Worm (Caenorhabditis elegans): Measurements from ENCODE around the gene arrd-15.

Gene arrd-15

ce11 chrIII:8887184-8887801 lies 42.5 kb upstream of the arrd-15 start, which contains the start of gene famh-136 (continued):
- TF ChIP-seq zfh-2 (GFP tag; conservative IDR thresholded peaks at IDR 0.05) (no peak), K12H6.12 (tag; optimal IDR thresholded peaks at IDR 0.05) (peak; percentile 48), ceh-79 (tag; optimal IDR thresholded peaks at IDR 0.05) (no peak), pha-4 (tag; optimal IDR thresholded peaks at IDR 0.05) (peak; percentile 34), C06A6.2 (GFP tag; conservative IDR thresholded peaks at IDR 0.05) (0 out of 2 replicates have a peak, but pooled peaks have one; percentile 20), F22D6.2 (tag; optimal IDR thresholded peaks at IDR 0.05) (peak; percentile 67), pbrm-1 (GFP tag; IDR thresholded peaks at IDR 0.05) (peak; percentile 87; the same call in 1 of the 2 replicates), F55B11.4 (tag; optimal IDR thresholded peaks at IDR 0.05; ENCODE audit: borderline replicate concordance, insufficient read depth) (no peak), lsy-27 (tag; optimal IDR thresholded peaks at IDR 0.05; ENCODE audit: borderline replicate concordance, insufficient read depth) (no peak), madf-3 (GFP tag; IDR thresholded peaks at IDR 0.05) (no peak), dpff-1 (tag; optimal IDR thresholded peaks at IDR 0.05) (no peak), repo-1 (tag; optimal IDR thresholded peaks at IDR 0.05) (peak; percentile 61), C17E4.6 (GFP tag; IDR thresholded peaks at IDR 0.05) (0 out of 2 replicates have a peak, but pooled peaks have one; percentile 26), dox-1 (GFP tag; IDR thresholded peaks at IDR 0.05) (peak; percentile 85), lin-54 (GFP tag; optimal IDR thresholded peaks at IDR 0.05) (peak; percentile 86), lir-1 (GFP tag; conservative IDR thresholded peaks at IDR 0.05) (peak; percentile 57), ztf-25 (GFP tag; IDR thresholded peaks at IDR 0.05) (no peak), ceh-40 (GFP tag; IDR thresholded peaks at IDR 0.05) (no peak), F10E7.11 (tag; optimal IDR thresholded peaks at IDR 0.05) (no peak), chd-7 (tag; optimal IDR thresholded peaks at IDR 0.05) (no peak), nfya-1 (tag; optimal IDR thresholded peaks at IDR 0.05; ENCODE audit: borderline replicate concordance, insufficient read depth) (no peak), F49E8.2 (tag; optimal IDR thresholded peaks at IDR 0.05; ENCODE audit: insufficient read depth) (no peak), F39B2.1 (GFP tag; IDR thresholded peaks at IDR 0.05) (peak; percentile 55; the same call in 1 of the 2 replicates), nhr-179 (tag; optimal IDR thresholded peaks at IDR 0.05) (no peak), sea-2 (GFP tag; IDR thresholded peaks at IDR 0.05) (no peak), mel-28 (tag; optimal IDR thresholded peaks at IDR 0.05; ENCODE audit: borderline replicate concordance) (no peak), Y79H2A.3 (GFP tag; conservative IDR thresholded peaks at IDR 0.05) (no peak), gei-17 (GFP tag; optimal IDR thresholded peaks at IDR 0.05) (peak; percentile 40), athp-1 (tag; optimal IDR thresholded peaks at IDR 0.05) (peak; percentile 12), F57C9.4 (tag; optimal IDR thresholded peaks at IDR 0.05) (no peak), D2030.7 (GFP tag; IDR thresholded peaks at IDR 0.05) (no peak), xnd-1 (tag; optimal IDR thresholded peaks at IDR 0.05) (peak; percentile 58), madf-6 (GFP tag; IDR thresholded peaks at IDR 0.05) (peak; percentile 84), rpc-1 (optimal IDR thresholded peaks at IDR 0.05) (no peak), rpc-1 (tag; optimal IDR thresholded peaks at IDR 0.05) (no peak), sdz-38 (tag; optimal IDR thresholded peaks at IDR 0.05) (no peak), F23B12.7 (tag; optimal IDR thresholded peaks at IDR 0.05; ENCODE audit: insufficient read depth) (peak; percentile 94), rec-8 (tag; optimal IDR thresholded peaks at IDR 0.05) (no peak), lag-1 (GFP tag; IDR thresholded peaks at IDR 0.05) (no peak), bed-2 (GFP tag; IDR thresholded peaks at IDR 0.05) (no peak), madf-10 (tag; optimal IDR thresholded peaks at IDR 0.05) (peak; percentile 54), ztf-26 (tag; optimal IDR thresholded peaks at IDR 0.05) (peak; percentile 79), ceh-91 (GFP tag; IDR thresholded peaks at IDR 0.05) (peak; percentile 25; the same call in 1 of the 2 replicates), T07F8.4 (tag; optimal IDR thresholded peaks at IDR 0.05) (peak; percentile 5), nfya-2 (GFP tag; IDR thresholded peaks at IDR 0.05) (no peak), snpc-3.4 (tag; optimal IDR thresholded peaks at IDR 0.05) (peak; percentile 24), somi-1 (GFP tag; optimal IDR thresholded peaks at IDR 0.05) (peak; percentile 66), lsl-1 (GFP tag; optimal IDR thresholded peaks at IDR 0.05) (peak; percentile 68)
